Worm (Caenorhabditis elegans): ENCODE results near the gene elo-9.

The elo-9 gene

ce11 chrII:14928766-14929165, 35.1 kb downstream of the elo-9 start:
- TF ChIP-seq sptf-1 (tag; optimal IDR thresholded peaks at IDR 0.05) (no peak), mab-5 (tag; optimal IDR thresholded peaks at IDR 0.05) (no peak), elt-1 (tag; optimal IDR thresholded peaks at IDR 0.05; ENCODE audit: borderline replicate concordance, insufficient read depth) (no peak), unc-120 (tag; optimal IDR thresholded peaks at IDR 0.05; ENCODE audit: poor library complexity, severe bottlenecking) (no peak), elt-3 (tag; optimal IDR thresholded peaks at IDR 0.05) (no peak), flh-1 (GFP tag; optimal IDR thresholded peaks at IDR 0.05) (no peak), ceh-43 (GFP tag; optimal IDR thresholded peaks at IDR 0.05) (no peak), lin-13 (tag; optimal IDR thresholded peaks at IDR 0.05) (no peak), M03D4.4 (tag; optimal IDR thresholded peaks at IDR 0.05) (no peak), sem-2 (GFP tag; optimal IDR thresholded peaks at IDR 0.05) (no peak)

ce11 chrII:14919148-14919755, 44.7 kb downstream of the elo-9 start, which contains the start of gene pde-3:
pde-3 (plus strand) TSS chrII:14919705.
- no peak for TF ChIP-seq elt-1 (tag; optimal IDR thresholded peaks at IDR 0.05; ENCODE audit: borderline replicate concordance, insufficient read depth)
- TF ChIP-seq blmp-1 (tag; optimal IDR thresholded peaks at IDR 0.05), result no peak
- no peak for TF ChIP-seq nhr-76 (tag; optimal IDR thresholded peaks at IDR 0.05)
- TF ChIP-seq hlh-1 (tag; optimal IDR thresholded peaks at IDR 0.05), result no peak
- no peak for TF ChIP-seq pha-4 (tag; optimal IDR thresholded peaks at IDR 0.05)

DNA sequence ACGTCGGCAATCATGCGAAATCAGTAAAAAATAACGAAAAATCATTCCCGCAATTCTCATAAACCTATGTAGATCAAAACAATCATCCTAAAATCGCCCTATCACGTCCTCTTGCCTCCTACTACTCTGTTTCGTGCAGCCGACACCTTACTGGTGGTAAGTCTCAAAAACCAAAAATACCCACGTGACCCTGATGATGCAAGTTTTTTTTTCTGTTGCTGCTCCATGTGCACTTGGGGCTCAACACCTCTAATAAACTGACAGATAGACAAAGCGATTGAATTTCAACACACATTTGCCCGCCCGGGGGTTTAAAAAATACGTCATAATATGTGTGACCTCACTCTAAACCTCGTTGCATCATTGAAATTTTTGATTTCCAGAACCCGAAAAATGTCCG, 47.1 kb downstream of the elo-9 start:
- TF ChIP-seq tbx-8 (GFP tag; optimal IDR thresholded peaks at IDR 0.05) (no peak), ceh-39 (tag; optimal IDR thresholded peaks at IDR 0.05) (no peak), blmp-1 (tag; optimal IDR thresholded peaks at IDR 0.05) (no peak), snpc-4 (tag; optimal IDR thresholded peaks at IDR 0.05) (no peak), nhr-237 (tag; optimal IDR thresholded peaks at IDR 0.05) (no peak), zip-8 (tag; optimal IDR thresholded peaks at IDR 0.05) (no peak), elt-1 (tag; optimal IDR thresholded peaks at IDR 0.05; ENCODE audit: borderline replicate concordance, insufficient read depth) (no peak), flh-1 (GFP tag; optimal IDR thresholded peaks at IDR 0.05) (no peak), nhr-2 (tag; optimal IDR thresholded peaks at IDR 0.05) (no peak), nhr-12 (tag; optimal IDR thresholded peaks at IDR 0.05) (no peak), unc-39 (tag; optimal IDR thresholded peaks at IDR 0.05) (no peak), ceh-43 (GFP tag; optimal IDR thresholded peaks at IDR 0.05) (no peak), lsy-2 (tag; optimal IDR thresholded peaks at IDR 0.05) (no peak), unc-62 (GFP tag; optimal IDR thresholded peaks at IDR 0.05) (no peak)

- no peak for TF ChIP-seq sptf-1 (tag; optimal IDR thresholded peaks at IDR 0.05)
- TF ChIP-seq sem-2 (GFP tag; optimal IDR thresholded peaks at IDR 0.05), result no peak
- no peak for TF ChIP-seq elt-1 (tag; optimal IDR thresholded peaks at IDR 0.05; ENCODE audit: borderline replicate concordance, insufficient read depth)
- no peak for TF ChIP-seq flh-1 (GFP tag; optimal IDR thresholded peaks at IDR 0.05)
- TF ChIP-seq unc-39 (tag; optimal IDR thresholded peaks at IDR 0.05), result no peak
- no peak for TF ChIP-seq elt-3 (tag; optimal IDR thresholded peaks at IDR 0.05)
- no peak for TF ChIP-seq ceh-43 (GFP tag; optimal IDR thresholded peaks at IDR 0.05)
- no peak for TF ChIP-seq zip-8 (tag; optimal IDR thresholded peaks at IDR 0.05)
- no peak for TF ChIP-seq M03D4.4 (tag; optimal IDR thresholded peaks at IDR 0.05)
- TF ChIP-seq ham-2 (GFP tag; optimal IDR thresholded peaks at IDR 0.05), result no peak
- TF ChIP-seq drap-1 (GFP tag; optimal IDR thresholded peaks at IDR 0.05), result no peak
These were observed 53.6 kb downstream of the elo-9 start, which contains the start of gene R03C1.1 for ce11 chrII:14910307-14910706. R03C1.1 (minus strand) TSS chrII:14910407.

Measured in whole organism, mixed stage, embryonic.